Worm (Caenorhabditis elegans) whole organism, early embryonic: ENCODE results near the gene K11H12.11.

ENCODE experiments used
- ama-1 ChIP-seq: fragments of 150-350 bp; optimal IDR thresholded peaks from 2 replicates; lab custom pipeline; 2014
- ets-7 ChIP-seq: sonication (generic microtip); optimal IDR thresholded peaks from 2 replicates; lab custom pipeline; 2016; ENCODE audit warnings: missing genotype, missing genetic modification characterization, missing compliant biosample characterization
- flt-1 ChIP-seq: fragments of 200-800 bp; sonication (Bioruptor generic); IDR thresholded peaks from 2 replicates; pipeline ENCODE4 v1.3.6; 2022; ENCODE audit warnings: missing genetic modification characterization, missing compliant biosample characterization
- scrt-1 ChIP-seq: fragments of 200-800 bp; sonication (Bioruptor generic); IDR thresholded peaks from 2 replicates; pipeline ENCODE4 v1.3.6; 2022; ENCODE audit warnings: missing genetic modification characterization, missing compliant biosample characterization
- tbx-37 ChIP-seq: fragments of 200-800 bp; sonication (Bioruptor generic); conservative IDR thresholded peaks from 2 replicates; pipeline ENCODE4 v1.3.6; 2022; ENCODE audit warnings: missing genetic modification reagents, missing genetic modification characterization, missing compliant biosample characterization

DNA sequence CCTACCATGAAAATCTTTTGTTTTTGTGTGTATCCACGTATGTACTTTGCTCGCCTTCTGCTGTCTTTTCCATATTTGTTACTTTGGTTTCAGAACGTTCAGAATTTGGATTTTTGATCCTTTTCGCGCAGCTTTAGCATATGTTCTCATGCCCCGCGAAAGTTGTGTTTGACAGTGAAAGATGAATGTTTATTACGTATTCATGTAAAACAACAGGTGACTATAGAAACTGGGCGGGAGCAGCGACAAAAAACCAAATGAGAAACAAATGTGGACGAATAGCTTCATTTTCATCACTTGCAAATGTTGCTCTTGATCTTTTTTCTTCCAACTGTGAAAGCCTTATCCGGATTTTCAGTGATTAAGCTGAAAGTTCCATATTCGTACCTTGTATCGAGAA, 46.0 kb upstream of the K11H12.11 start, which contains the start of gene clec-164:
- TF ChIP-seq ets-7 (tag; lab: Kevin White, UChicago) (no peak), flt-1 (GFP tag; lab: Robert Waterston, UW) (no peak), scrt-1 (GFP tag; lab: Robert Waterston, UW) (no peak), ama-1 (lab: Kevin White, UChicago) (no peak), tbx-37 (GFP tag; lab: Robert Waterston, UW) (no peak)
